Worm (Caenorhabditis elegans): ENCODE measurements around the gene meg-2.
"Not testable (repeated sequence)": the region's sequence is repeated elsewhere in the genome, so short reads cannot be mapped to it uniquely, and the experiment has no call there.

Gene meg-2

DNA sequence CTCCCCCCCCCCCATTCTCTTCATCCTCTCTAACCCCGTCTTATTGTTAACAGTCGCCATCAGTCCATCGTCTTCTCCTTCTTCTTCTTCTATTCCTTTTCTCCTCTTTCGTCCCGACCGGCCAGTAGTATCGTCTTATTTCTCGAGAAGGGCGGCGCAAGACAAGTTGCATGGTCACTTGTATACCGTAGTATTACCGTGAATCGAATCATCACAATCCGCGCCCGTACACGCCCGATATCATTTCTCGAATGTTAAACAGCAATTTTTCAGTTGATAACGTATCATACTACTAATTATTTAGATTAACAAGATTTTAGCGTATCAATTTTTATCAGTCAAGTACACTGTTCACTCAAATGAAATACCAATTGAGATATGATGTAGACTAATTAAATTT is 12.0 kb upstream of the meg-2 start:
- TF ChIP-seq ztf-26 (tag; optimal IDR thresholded peaks at IDR 0.05) (no peak), dpff-1 (tag; optimal IDR thresholded peaks at IDR 0.05) (no peak), him-1 (tag; optimal IDR thresholded peaks at IDR 0.05) (no peak)

DNA sequence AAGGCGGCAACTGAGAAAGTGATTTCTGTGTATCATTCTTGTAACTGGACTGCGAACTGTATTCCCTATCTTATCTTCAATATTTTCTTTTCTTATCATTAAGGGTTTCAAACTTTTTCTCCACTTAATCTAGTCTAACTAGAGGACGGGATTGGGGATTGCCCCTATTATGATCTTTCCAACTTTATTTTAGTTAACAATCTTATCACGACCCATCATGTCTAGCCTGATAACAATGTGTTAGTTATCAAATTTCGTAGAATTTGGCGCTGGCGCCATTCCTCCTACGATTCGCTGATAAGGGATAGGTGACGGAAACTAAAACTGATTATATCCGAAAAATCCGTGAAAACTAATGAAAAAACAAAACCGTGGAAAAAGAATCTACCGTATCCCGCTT is 11.4 kb upstream of the meg-2 start:
- TF ChIP-seq efl-1 (GFP tag; optimal IDR thresholded peaks at IDR 0.05) = no peak
- peak; percentile 35 for TF ChIP-seq nhr-80 (tag; optimal IDR thresholded peaks at IDR 0.05)
- no peak for TF ChIP-seq ztf-18 (tag; optimal IDR thresholded peaks at IDR 0.05)
- no peak for TF ChIP-seq hrde-1 (tag; optimal IDR thresholded peaks at IDR 0.05; ENCODE audit: borderline replicate concordance)
- TF ChIP-seq tbx-9 (tag; optimal IDR thresholded peaks at IDR 0.05; ENCODE audit: borderline replicate concordance) = no peak
- no peak for TF ChIP-seq cebp-1 (GFP tag; IDR thresholded peaks at IDR 0.05)
- no peak for TF ChIP-seq cebp-1 (tag; optimal IDR thresholded peaks at IDR 0.05)

DNA sequence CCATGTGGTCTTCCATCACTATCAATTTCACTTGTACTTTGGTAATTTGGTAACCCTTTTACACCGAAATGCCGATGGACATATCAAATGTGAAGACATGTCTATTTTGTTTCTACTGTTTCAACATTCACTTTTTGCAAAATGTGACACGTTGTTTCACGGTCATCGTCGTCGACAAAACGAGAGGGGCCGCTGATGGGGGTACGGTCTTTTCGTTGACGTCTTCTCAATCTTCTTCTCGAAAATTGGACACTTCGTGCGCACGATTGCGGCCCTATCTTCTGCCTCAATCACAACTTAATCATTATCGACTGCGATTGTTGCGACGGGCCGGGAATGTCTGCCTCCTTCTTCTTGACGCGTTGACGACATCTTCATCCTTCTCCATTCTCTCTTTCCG is 10.8 kb upstream of the meg-2 start:
- no peak for TF ChIP-seq C17E4.6 (GFP tag; IDR thresholded peaks at IDR 0.05)
- peak; percentile 32 for TF ChIP-seq ztf-26 (tag; optimal IDR thresholded peaks at IDR 0.05)
- no peak for TF ChIP-seq lag-1 (GFP tag; IDR thresholded peaks at IDR 0.05)
- TF ChIP-seq dpl-1 (GFP tag; optimal IDR thresholded peaks at IDR 0.05) = no peak
- no peak for TF ChIP-seq unc-130 (GFP tag; optimal IDR thresholded peaks at IDR 0.05)

DNA sequence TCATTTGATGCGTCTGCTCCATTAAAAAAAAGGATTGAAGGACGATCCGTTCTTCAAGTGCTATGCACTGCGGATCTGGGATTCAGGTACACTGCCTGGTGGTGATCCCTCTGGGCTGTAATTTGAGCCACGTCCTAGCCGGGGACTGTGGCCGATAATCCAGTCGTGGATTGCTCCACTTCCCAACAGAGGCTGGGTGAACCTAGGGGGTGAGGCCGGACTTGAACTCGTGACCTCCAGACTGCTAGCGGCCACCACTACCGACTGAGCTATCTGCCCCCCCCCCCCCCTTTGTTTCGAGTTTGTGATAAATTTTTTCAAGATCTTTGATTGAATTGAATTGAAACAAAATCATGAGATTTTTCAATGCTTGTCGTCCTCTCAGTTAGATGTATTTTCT is 9.7 kb upstream of the meg-2 start:
- TF ChIP-seq zfh-2 (GFP tag; conservative IDR thresholded peaks at IDR 0.05) (peak; percentile 45; the same call in 1 of the 2 replicates), rpc-1 (tag; optimal IDR thresholded peaks at IDR 0.05) (peak; percentile 37), egrh-3 (GFP tag; IDR thresholded peaks at IDR 0.05) (peak; percentile 64; the same call in 1 of the 2 replicates), dox-1 (GFP tag; IDR thresholded peaks at IDR 0.05) (peak; percentile 12; the same call in 1 of the 2 replicates)
- not testable (repeated sequence) for TF ChIP-seq rpc-1 (optimal IDR thresholded peaks at IDR 0.05)

DNA sequence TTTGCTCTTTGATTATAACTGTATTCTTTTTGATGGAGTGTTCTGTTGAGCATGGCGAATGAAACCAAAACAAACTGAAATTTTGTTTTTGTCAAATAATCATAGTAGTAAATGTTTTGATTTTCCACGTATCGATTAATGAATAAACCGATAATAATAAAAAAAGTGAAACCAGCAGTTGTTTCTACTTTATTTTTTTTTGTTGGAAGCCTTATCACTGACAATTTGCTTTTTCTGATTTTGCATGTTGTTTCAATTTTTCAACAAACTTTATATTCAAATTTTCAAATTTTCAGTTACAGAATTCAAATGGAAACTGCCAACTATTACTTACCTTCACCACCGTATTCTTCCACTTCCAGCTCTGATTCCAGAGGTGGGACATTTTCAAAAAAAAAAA is 8.6 kb upstream of the meg-2 start, which contains the start of gene elt-3:
Gene elt-3, plus strand, starts transcription at position 301 of the 400 bp plus-strand sequence.
- no peak for TF ChIP-seq Y56A3A.18 (GFP tag; IDR thresholded peaks at IDR 0.05)
- TF ChIP-seq ztf-18 (tag; optimal IDR thresholded peaks at IDR 0.05) = no peak
- TF ChIP-seq mes-4 (tag; optimal IDR thresholded peaks at IDR 0.05) = no peak
- TF ChIP-seq xnd-1 (tag; optimal IDR thresholded peaks at IDR 0.05) = no peak
- TF ChIP-seq repo-1 (tag; optimal IDR thresholded peaks at IDR 0.05) = no peak
- no peak for TF ChIP-seq nfya-2 (GFP tag; IDR thresholded peaks at IDR 0.05)
- no peak for TF ChIP-seq cebp-2 (GFP tag; IDR thresholded peaks at IDR 0.05)
- TF ChIP-seq ztf-22 (GFP tag; optimal IDR thresholded peaks at IDR 0.05) = no peak
- TF ChIP-seq mxl-1 (tag; optimal IDR thresholded peaks at IDR 0.05) = no peak
- TF ChIP-seq gei-17 (GFP tag; optimal IDR thresholded peaks at IDR 0.05) = no peak
- no peak for TF ChIP-seq dpff-1 (tag; optimal IDR thresholded peaks at IDR 0.05)
- TF ChIP-seq K12H6.12 (tag; optimal IDR thresholded peaks at IDR 0.05) = no peak
- TF ChIP-seq ccch-3 (GFP tag; optimal IDR thresholded peaks at IDR 0.05) = no peak
- no peak for TF ChIP-seq F57A8.1 (GFP tag; optimal IDR thresholded peaks at IDR 0.05)
- TF ChIP-seq die-1 (tag; optimal IDR thresholded peaks at IDR 0.05) = no peak
- TF ChIP-seq ceh-91 (GFP tag; IDR thresholded peaks at IDR 0.05) = no peak
- no peak for TF ChIP-seq F57C9.4 (tag; optimal IDR thresholded peaks at IDR 0.05)

Measured in whole organism, young adult.